Fruit fly (Drosophila melanogaster) whole organism: ENCODE measurements around the gene CG42375.

Experiments
- CG8478 ChIP-seq: fragments of >200 bp; optimal IDR thresholded peaks from 2 replicates; lab custom pipeline; 2018; ENCODE audit warnings: inconsistent platforms
- psq ChIP-seq: fragments of >200 bp; optimal IDR thresholded peaks from 2 replicates; lab custom pipeline; 2017

DNA sequence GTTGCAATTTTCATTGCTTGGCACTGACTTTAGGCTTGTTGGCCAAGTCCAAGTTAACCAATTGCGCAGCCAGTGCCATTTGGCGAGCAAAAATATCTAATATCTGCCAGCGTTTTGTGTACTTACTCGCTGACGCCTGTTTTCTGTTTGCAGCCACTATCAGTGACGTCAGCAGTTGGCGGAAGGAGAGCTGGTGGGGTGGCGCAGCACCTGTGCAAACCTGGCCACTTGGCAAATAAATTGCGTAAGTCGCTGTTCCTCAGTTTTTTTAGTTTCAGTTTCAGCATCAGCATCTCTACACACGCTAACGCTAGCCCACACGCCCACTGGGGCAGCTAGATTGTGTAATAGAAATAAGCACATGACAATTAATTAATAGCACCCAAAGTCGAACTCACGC is 39.6 kb downstream of the CG42375 start:
- no peak for TF ChIP-seq psq (lab: Kevin White, UChicago)
- no peak for TF ChIP-seq CG8478 (lab: Kevin White, UChicago)
